Fruit fly (Drosophila melanogaster) whole organism, prepupa: ENCODE data around the gene CG3386.

ENCODE experiments used
- CG32006 ChIP-seq: fragments of 200-800 bp; sonication (Bioruptor generic); optimal IDR thresholded peaks from 3 replicates; lab custom pipeline; 2017; ENCODE audit warnings: missing biosample characterization, mild to moderate bottlenecking, missing genetic modification characterization
- CG6854 ChIP-seq: fragments of 200-800 bp; sonication (Bioruptor generic); optimal IDR thresholded peaks from 2 replicates; lab custom pipeline; 2017; ENCODE audit warnings: missing biosample characterization, mild to moderate bottlenecking, missing genetic modification characterization
- fd85E ChIP-seq: fragments of 200-800 bp; sonication (Bioruptor generic); optimal IDR thresholded peaks from 3 replicates; lab custom pipeline; 2016; ENCODE audit warnings: missing biosample characterization, missing genetic modification characterization

dm6 chr3L:726486-727180, 44.4 kb upstream of the CG3386 start:
- TF ChIP-seq CG32006 (GFP tag; lab: Kevin White, UChicago) (no peak), CG6854 (GFP tag; lab: Kevin White, UChicago) (no peak), fd85E (GFP tag; lab: Kevin White, UChicago) (no peak)
